Worm (Caenorhabditis elegans) whole organism, mixed stage, embryonic: ENCODE results near the gene E02C12.19.
A peak's percentile ranks its signal among the peaks of the same experiment; 100 is the strongest.

ENCODE experiments used
- M03D4.4 ChIP-seq: sonication (generic microtip); optimal IDR thresholded peaks from 2 replicates; lab custom pipeline; 2017; ENCODE audit warnings: mild to moderate bottlenecking, missing genetic modification characterization, missing compliant biosample characterization
- bed-3 ChIP-seq: fragments of 200-800 bp; sonication (Bioruptor generic); optimal IDR thresholded peaks from 3 replicates; lab custom pipeline; 2018; ENCODE audit warnings: mild to moderate bottlenecking, missing genetic modification characterization, moderate library complexity, missing compliant biosample characterization
- ceh-39 ChIP-seq: fragments of 150-350 bp; optimal IDR thresholded peaks from 2 replicates; lab custom pipeline; 2014; ENCODE audit warnings: missing biosample characterization, missing genetic modification characterization
- ceh-43 ChIP-seq: fragments of 200-800 bp; sonication (Bioruptor generic); optimal IDR thresholded peaks from 2 replicates; lab custom pipeline; 2018; ENCODE audit warnings: mild to moderate bottlenecking, missing genetic modification characterization, moderate library complexity, missing compliant biosample characterization
- ces-1 ChIP-seq: fragments of 150-350 bp; optimal IDR thresholded peaks from 2 replicates; lab custom pipeline; 2014; ENCODE audit warnings: missing biosample characterization, missing genetic modification reagents, missing genetic modification characterization
- cnd-1 ChIP-seq: fragments of 200-800 bp; sonication (Bioruptor generic); optimal IDR thresholded peaks from 2 replicates; lab custom pipeline; 2018; ENCODE audit warnings: mild to moderate bottlenecking, missing genetic modification characterization, missing compliant biosample characterization
- drap-1 ChIP-seq: fragments of 200-800 bp; sonication (Bioruptor generic); optimal IDR thresholded peaks from 3 replicates; lab custom pipeline; 2018; ENCODE audit warnings: mild to moderate bottlenecking, missing genetic modification characterization, missing compliant biosample characterization
- elt-1 ChIP-seq: sonication (generic microtip); optimal IDR thresholded peaks from 2 replicates; lab custom pipeline; 2017; ENCODE audit warnings: missing genetic modification characterization, mild to moderate bottlenecking, missing compliant biosample characterization, antibody characterized with exemption, moderate library complexity, borderline replicate concordance; ENCODE audit not compliant: insufficient read depth
- elt-3 ChIP-seq: fragments of 150-350 bp; optimal IDR thresholded peaks from 2 replicates; lab custom pipeline; 2014; ENCODE audit warnings: missing biosample characterization, missing genetic modification characterization
- ham-2 ChIP-seq: fragments of 200-800 bp; sonication (Bioruptor generic); optimal IDR thresholded peaks from 2 replicates; lab custom pipeline; 2018; ENCODE audit warnings: mild to moderate bottlenecking, missing genetic modification characterization, missing compliant biosample characterization
- hlh-1 ChIP-seq: fragments of 150-350 bp; optimal IDR thresholded peaks from 2 replicates; lab custom pipeline; 2014; ENCODE audit warnings: missing biosample characterization, missing genetic modification reagents, missing genetic modification characterization
- lin-13 ChIP-seq: fragments of 150-350 bp; optimal IDR thresholded peaks from 2 replicates; lab custom pipeline; 2014; ENCODE audit warnings: missing biosample characterization, missing genetic modification characterization
- lin-32 ChIP-seq: fragments of 200-800 bp; sonication (Bioruptor generic); optimal IDR thresholded peaks from 2 replicates; lab custom pipeline; 2018; ENCODE audit warnings: mild to moderate bottlenecking, missing genetic modification characterization, missing compliant biosample characterization
- lsy-2 ChIP-seq: fragments of 150-350 bp; optimal IDR thresholded peaks from 2 replicates; lab custom pipeline; 2014; ENCODE audit warnings: missing biosample characterization, missing genetic modification characterization
- mab-5 ChIP-seq: fragments of 150-350 bp; optimal IDR thresholded peaks from 2 replicates; lab custom pipeline; 2014; ENCODE audit warnings: missing biosample characterization, missing genetic modification characterization
- mep-1 ChIP-seq: fragments of 150-350 bp; optimal IDR thresholded peaks from 2 replicates; lab custom pipeline; 2017; ENCODE audit warnings: missing biosample characterization, missing genetic modification reagents, missing genetic modification characterization, inconsistent platforms
- mls-2 ChIP-seq: sonication (generic microtip); optimal IDR thresholded peaks from 2 replicates; lab custom pipeline; 2016; ENCODE audit warnings: mild to moderate bottlenecking, missing genetic modification characterization, moderate library complexity, missing compliant biosample characterization
- nhr-2 ChIP-seq: fragments of 150-350 bp; optimal IDR thresholded peaks from 2 replicates; lab custom pipeline; 2014; ENCODE audit warnings: missing biosample characterization, missing genetic modification characterization
- nhr-28 ChIP-seq: fragments of 150-350 bp; optimal IDR thresholded peaks from 2 replicates; lab custom pipeline; 2014; ENCODE audit warnings: missing biosample characterization, missing genetic modification characterization
- nhr-76 ChIP-seq: sonication (generic microtip); optimal IDR thresholded peaks from 2 replicates; lab custom pipeline; 2017; ENCODE audit warnings: missing biosample characterization, missing genetic modification characterization
- snpc-4 ChIP-seq: fragments of 150-350 bp; optimal IDR thresholded peaks from 2 replicates; lab custom pipeline; 2014; ENCODE audit warnings: missing biosample characterization, missing genetic modification characterization
- sptf-1 ChIP-seq: sonication (generic microtip); optimal IDR thresholded peaks from 2 replicates; lab custom pipeline; 2017; ENCODE audit warnings: mild to moderate bottlenecking, missing genetic modification characterization, moderate library complexity, missing compliant biosample characterization
- tbx-8 ChIP-seq: fragments of 200-800 bp; sonication (Bioruptor generic); optimal IDR thresholded peaks from 2 replicates; lab custom pipeline; 2018; ENCODE audit warnings: mild to moderate bottlenecking, missing genetic modification characterization, moderate library complexity, missing compliant biosample characterization
- unc-120 ChIP-seq: sonication (generic microtip); optimal IDR thresholded peaks from 2 replicates; lab custom pipeline; 2017; ENCODE audit warnings: missing genetic modification characterization, missing compliant biosample characterization; ENCODE audit not compliant: poor library complexity, severe bottlenecking
- unc-39 ChIP-seq: fragments of 150-350 bp; optimal IDR thresholded peaks from 2 replicates; lab custom pipeline; 2014; ENCODE audit warnings: missing biosample characterization, missing genetic modification characterization
- zip-8 ChIP-seq: fragments of 150-350 bp; optimal IDR thresholded peaks from 2 replicates; lab custom pipeline; 2014; ENCODE audit warnings: missing biosample characterization, missing genetic modification characterization

E02C12.19 gene

DNA sequence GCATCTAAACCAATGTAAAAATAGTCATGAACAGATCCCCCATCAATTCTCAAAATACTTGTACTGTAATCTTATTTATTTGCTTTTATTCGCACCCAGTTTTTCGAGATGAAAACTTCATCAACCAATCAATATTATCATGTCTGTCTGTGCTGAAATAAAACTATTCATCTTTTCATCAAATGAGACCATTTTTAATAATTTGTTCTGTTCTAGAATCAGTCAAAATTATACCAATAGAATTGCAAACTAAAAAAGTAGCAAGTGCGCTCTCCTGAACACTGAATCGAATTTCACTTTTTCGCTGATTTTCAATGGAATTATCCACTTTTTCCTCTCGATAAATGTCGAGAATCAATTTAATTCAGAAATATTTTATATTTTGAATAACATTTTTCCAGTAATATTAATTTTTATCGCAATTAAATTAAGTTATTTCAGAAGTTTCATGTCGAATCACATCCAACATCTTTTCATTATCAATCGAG, 23.6 kb upstream of the E02C12.19 start, which contains the start of gene trpp-4:
trpp-4 (plus strand) TSS at position 442 of the 488 bp plus-strand sequence.
- TF ChIP-seq unc-120 (no peak), ces-1 (GFP tag; lab: Kevin White, UChicago) (peak; percentile 85)

DNA sequence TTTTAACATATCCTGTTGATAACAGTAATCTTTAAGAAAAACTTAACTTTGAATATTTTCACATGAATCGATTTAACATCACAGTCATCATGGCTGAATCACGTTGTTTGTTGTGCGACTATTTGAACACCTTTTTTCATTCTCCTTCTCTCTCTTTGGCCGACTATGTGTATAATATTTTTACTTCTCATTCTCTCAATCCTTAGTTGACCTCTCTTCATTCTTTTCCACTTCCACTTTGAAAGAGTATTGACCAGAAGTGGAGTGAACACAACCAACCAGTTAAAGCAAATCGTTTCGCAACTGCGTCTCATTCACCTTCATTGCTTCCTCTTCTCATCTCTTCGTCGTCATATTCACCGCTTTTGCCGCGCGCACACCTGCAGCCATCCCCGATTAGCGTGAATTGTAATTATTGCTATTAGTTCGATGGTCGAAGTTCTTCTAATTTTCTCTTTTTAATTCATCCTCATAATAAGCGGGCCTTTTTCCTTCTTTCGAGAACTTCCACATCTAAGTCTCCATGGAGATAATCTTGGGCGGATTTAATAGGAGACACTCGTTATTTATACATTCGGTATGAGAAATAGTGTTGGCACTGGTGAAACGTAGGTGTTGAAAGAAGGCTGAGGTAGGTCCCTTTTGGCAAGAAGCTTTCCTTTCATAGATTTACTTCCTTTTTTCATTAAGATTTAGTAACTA, 18.8 kb upstream of the E02C12.19 start:
- TF ChIP-seq mep-1 (tag; lab: Kevin White, UChicago) (no peak), ceh-43 (GFP tag; lab: Kevin White, UChicago) (peak; percentile 45), ham-2 (GFP tag; lab: Kevin White, UChicago) (peak; percentile 90), mls-2 (tag; lab: Kevin White, UChicago) (peak; percentile 51)

DNA sequence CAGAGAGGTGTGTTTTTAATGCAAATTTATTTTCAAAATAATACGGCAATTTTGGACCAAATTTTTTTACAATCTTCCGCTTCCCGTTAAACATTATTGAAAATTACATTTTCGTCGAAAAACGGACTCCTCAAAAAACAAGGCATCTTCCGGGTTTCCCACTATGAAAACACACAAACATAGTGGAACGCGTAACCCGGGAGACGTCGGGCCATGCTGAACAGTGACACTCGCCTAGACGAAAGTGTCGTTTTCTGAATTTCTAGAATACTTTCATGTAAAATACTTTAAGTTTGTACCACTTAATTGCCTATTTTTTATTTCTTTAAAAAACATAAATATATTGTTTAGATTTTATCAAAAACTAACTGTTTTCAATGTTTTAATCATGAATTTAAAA, 15.6 kb upstream of the E02C12.19 start:
- TF ChIP-seq elt-1 (no peak), zip-8 (tag; lab: Kevin White, UChicago) (no peak), nhr-28 (tag; lab: Kevin White, UChicago) (no peak), bed-3 (GFP tag; lab: Kevin White, UChicago) (no peak), ceh-43 (GFP tag; lab: Kevin White, UChicago) (no peak), unc-120 (no peak), hlh-1 (no peak), drap-1 (GFP tag; lab: Kevin White, UChicago) (no peak)

DNA sequence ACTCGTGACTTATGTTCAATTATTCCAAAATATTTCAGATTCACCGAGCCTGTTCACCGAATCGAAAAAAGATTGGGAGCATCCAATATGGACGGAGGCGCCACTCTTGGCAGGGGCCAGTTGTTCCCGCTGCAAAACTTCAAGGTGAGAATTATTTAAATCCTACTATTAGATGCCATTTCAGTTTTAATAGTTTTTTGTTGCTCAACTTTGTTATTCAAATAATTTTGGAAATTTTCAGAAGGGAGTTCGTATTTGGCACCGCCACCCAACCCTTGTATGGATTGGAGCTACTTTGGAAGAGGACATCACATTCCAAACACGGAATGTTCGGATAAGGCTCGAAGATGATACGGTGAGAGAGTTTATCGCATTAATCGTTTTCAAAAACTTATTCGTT, 9.8 kb upstream of the E02C12.19 start, which contains the start of gene hum-2:
hum-2 (plus strand) TSS at position 33 of the 400 bp plus-strand sequence.
- TF ChIP-seq bed-3 (GFP tag; lab: Kevin White, UChicago) (no peak), ceh-39 (tag; lab: Kevin White, UChicago) (no peak), mep-1 (tag; lab: Kevin White, UChicago) (no peak), nhr-28 (tag; lab: Kevin White, UChicago) (no peak), unc-39 (tag; lab: Kevin White, UChicago) (no peak), nhr-2 (tag; lab: Kevin White, UChicago) (no peak), snpc-4 (tag; lab: Kevin White, UChicago) (no peak), hlh-1 (no peak), lin-13 (tag; lab: Kevin White, UChicago) (no peak), elt-1 (no peak)

DNA sequence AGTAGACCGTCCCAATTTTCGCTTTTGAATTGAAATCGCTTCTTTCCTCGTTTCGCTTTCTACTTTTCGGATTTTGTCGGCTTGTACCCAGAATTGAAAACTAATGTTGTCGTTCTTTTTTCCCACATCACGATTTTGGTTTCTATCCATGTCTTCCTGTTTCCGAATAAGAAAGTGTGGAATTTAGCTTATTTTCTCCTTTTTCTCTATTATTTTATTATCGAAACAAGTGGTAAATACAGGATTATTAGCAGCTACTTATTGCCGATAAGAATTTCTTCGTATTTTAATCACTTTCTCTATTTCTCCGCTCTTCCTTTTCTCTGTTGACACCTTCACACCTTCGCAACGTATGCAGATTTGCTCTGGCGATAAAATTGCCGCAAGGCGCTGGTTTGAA, 8.6 kb upstream of the E02C12.19 start:
- TF ChIP-seq M03D4.4 (tag; lab: Kevin White, UChicago) (no peak), mep-1 (tag; lab: Kevin White, UChicago) (no peak), mab-5 (tag; lab: Kevin White, UChicago) (no peak), elt-3 (tag; lab: Kevin White, UChicago) (no peak), bed-3 (GFP tag; lab: Kevin White, UChicago) (no peak), ces-1 (GFP tag; lab: Kevin White, UChicago) (no peak), lin-13 (tag; lab: Kevin White, UChicago) (no peak), cnd-1 (tag; lab: Kevin White, UChicago) (no peak), ham-2 (GFP tag; lab: Kevin White, UChicago) (no peak), hlh-1 (no peak)
- TF ChIP-seq, all 35 proteins: peak for 0

DNA sequence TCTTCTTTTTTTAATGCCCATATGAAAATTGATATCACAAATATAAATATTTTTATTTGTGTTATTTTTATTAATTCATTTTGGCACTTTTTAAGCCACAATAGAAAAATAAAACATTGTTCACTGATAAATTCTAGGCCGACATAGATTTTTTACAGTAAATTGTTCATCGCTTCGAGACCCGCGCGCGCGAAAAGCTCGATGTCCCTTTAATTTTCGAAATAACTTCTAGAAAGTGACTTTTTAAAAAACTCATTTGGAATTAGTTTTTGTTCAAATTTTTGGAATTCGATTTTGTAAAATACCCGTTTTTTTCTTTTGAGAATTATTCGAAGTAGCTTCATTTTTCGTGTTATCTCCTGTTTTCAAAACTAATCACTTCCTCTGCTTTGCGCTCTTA, 8.0 kb upstream of the E02C12.19 start:
- TF ChIP-seq hlh-1 = no peak
- no peak for TF ChIP-seq ham-2 (GFP tag; lab: Kevin White, UChicago)
- TF ChIP-seq nhr-76 = no peak
- TF ChIP-seq sptf-1 (tag; lab: Kevin White, UChicago) = no peak
- no peak for TF ChIP-seq lin-32 (GFP tag; lab: Kevin White, UChicago)
- no peak for TF ChIP-seq cnd-1 (tag; lab: Kevin White, UChicago)
- no peak for TF ChIP-seq mab-5 (tag; lab: Kevin White, UChicago)
- no peak for TF ChIP-seq lsy-2 (tag; lab: Kevin White, UChicago)
- no peak for TF ChIP-seq elt-1
- no peak for TF ChIP-seq snpc-4 (tag; lab: Kevin White, UChicago)
- no peak for TF ChIP-seq bed-3 (GFP tag; lab: Kevin White, UChicago)
- no peak for TF ChIP-seq drap-1 (GFP tag; lab: Kevin White, UChicago)
- no peak for TF ChIP-seq zip-8 (tag; lab: Kevin White, UChicago)
- no peak for TF ChIP-seq tbx-8 (GFP tag; lab: Kevin White, UChicago)
- TF ChIP-seq mep-1 (tag; lab: Kevin White, UChicago) = no peak
- TF ChIP-seq, all 35 proteins: peak for 0
